Worm (Caenorhabditis elegans) whole organism, young adult: ENCODE results near the gene T26C11.8.

Source experiments
- B0261.1 ChIP-seq: sonication (generic microtip); optimal IDR thresholded peaks from 2 replicates; lab custom pipeline; 2016; ENCODE audit warnings: mild to moderate bottlenecking, missing genetic modification characterization, moderate library complexity, missing compliant biosample characterization
- F10E7.11 ChIP-seq: sonication (generic microtip); optimal IDR thresholded peaks from 2 replicates; lab custom pipeline; 2017; ENCODE audit warnings: mild to moderate bottlenecking, missing genetic modification characterization, moderate library complexity, missing compliant biosample characterization
- F22D6.2 ChIP-seq: sonication (generic microtip); optimal IDR thresholded peaks from 2 replicates; lab custom pipeline; 2016; ENCODE audit warnings: mild to moderate bottlenecking, missing genetic modification characterization, missing compliant biosample characterization
- F23B12.7 ChIP-seq: sonication (generic microtip); optimal IDR thresholded peaks from 2 replicates; lab custom pipeline; 2017; ENCODE audit warnings: missing genetic modification characterization, mild to moderate bottlenecking, missing compliant biosample characterization, antibody characterized with exemption, moderate library complexity; ENCODE audit not compliant: insufficient read depth
- F33H1.4 ChIP-seq: fragments of 200-800 bp; sonication (Bioruptor generic); IDR thresholded peaks from 2 replicates; pipeline ENCODE4 v1.3.6; 2022; ENCODE audit warnings: missing genetic modification reagents, missing genetic modification characterization, missing compliant biosample characterization
- F49E8.2 ChIP-seq: sonication (generic microtip); optimal IDR thresholded peaks from 3 replicates; lab custom pipeline; 2017; ENCODE audit warnings: missing genetic modification characterization, mild to moderate bottlenecking, missing compliant biosample characterization, antibody characterized with exemption, moderate library complexity; ENCODE audit not compliant: insufficient read depth
- F57A8.1 ChIP-seq: fragments of 200-800 bp; sonication (Bioruptor generic); optimal IDR thresholded peaks from 2 replicates; lab custom pipeline; 2018; ENCODE audit warnings: mild to moderate bottlenecking, missing genetic modification characterization, moderate library complexity, missing compliant biosample characterization
- Y67H2A.10 ChIP-seq: fragments of 200-800 bp; sonication (Bioruptor generic); conservative IDR thresholded peaks from 2 replicates; pipeline ENCODE4 v1.3.6; 2022; ENCODE audit warnings: missing genetic modification reagents, missing genetic modification characterization, missing compliant biosample characterization
- ZK185.1 ChIP-seq: sonication (generic microtip); optimal IDR thresholded peaks from 2 replicates; lab custom pipeline; 2016; ENCODE audit warnings: mild to moderate bottlenecking, missing genetic modification characterization, missing compliant biosample characterization; ENCODE audit not compliant: poor library complexity, severe bottlenecking
- ama-1 ChIP-seq, 3 experiments: fragments of 150-350 bp in 1 of 3; sonication (generic microtip) in 2 of 3; optimal IDR thresholded peaks; 2 replicates each; lab custom pipeline; 2014 to 2018; ENCODE audit warnings: missing biosample characterization in 2 of 3, missing genetic modification characterization in 2 of 3, missing genetic modification reagents in 2 of 3
- aptf-2 ChIP-seq: fragments of 200-800 bp; sonication (Bioruptor generic); conservative IDR thresholded peaks from 2 replicates; pipeline ENCODE4 v1.3.6; 2022; ENCODE audit warnings: missing genetic modification reagents, missing genetic modification characterization, missing compliant biosample characterization
- aptf-3 ChIP-seq: fragments of 200-800 bp; sonication (Bioruptor generic); IDR thresholded peaks from 2 replicates; pipeline ENCODE4 v1.3.6; 2022; ENCODE audit warnings: missing genetic modification characterization, missing compliant biosample characterization
- athp-1 ChIP-seq: sonication (generic microtip); optimal IDR thresholded peaks from 2 replicates; lab custom pipeline; 2017; ENCODE audit warnings: mild to moderate bottlenecking, missing genetic modification characterization, missing compliant biosample characterization
- attf-6 ChIP-seq: fragments of 200-800 bp; sonication (Bioruptor generic); IDR thresholded peaks from 2 replicates; pipeline ENCODE4 v1.3.6; 2022; ENCODE audit warnings: missing genetic modification reagents, missing genetic modification characterization, missing compliant biosample characterization
- cebp-1 ChIP-seq, 2 experiments: fragments of 200-800 bp in 1 of 2; sonication (Bioruptor generic) in 1 of 2; sonication (generic microtip) in 1 of 2; IDR thresholded peaks in 1 of 2; optimal IDR thresholded peaks in 1 of 2; 2 replicates each; pipeline versions ENCODE4 v1.3.6 to Lab custom; 2017 to 2022; ENCODE audit warnings: missing compliant biosample characterization in 2 of 2, missing genetic modification characterization in 2 of 2, mild to moderate bottlenecking in 1 of 2, missing genetic modification reagents in 1 of 2, moderate library complexity in 1 of 2
- cebp-2 ChIP-seq: fragments of 200-800 bp; sonication (Bioruptor generic); IDR thresholded peaks from 2 replicates; pipeline ENCODE4 v1.3.6; 2022; ENCODE audit warnings: missing genetic modification characterization, missing compliant biosample characterization
- ceh-100 ChIP-seq: fragments of 200-800 bp; sonication (Bioruptor generic); IDR thresholded peaks from 2 replicates; pipeline ENCODE4 v1.3.6; 2022; ENCODE audit warnings: missing genetic modification reagents, missing genetic modification characterization, missing compliant biosample characterization
- ceh-40 ChIP-seq: fragments of 200-800 bp; sonication (Bioruptor generic); IDR thresholded peaks from 2 replicates; pipeline ENCODE4 v1.3.6; 2022; ENCODE audit warnings: missing genetic modification characterization, missing compliant biosample characterization
- ceh-58 ChIP-seq: fragments of 200-800 bp; sonication (Bioruptor generic); IDR thresholded peaks from 2 replicates; pipeline ENCODE4 v1.3.6; 2022; ENCODE audit warnings: missing genetic modification characterization, missing compliant biosample characterization
- ceh-79 ChIP-seq: sonication (generic microtip); optimal IDR thresholded peaks from 2 replicates; lab custom pipeline; 2017; ENCODE audit warnings: mild to moderate bottlenecking, missing genetic modification characterization, missing compliant biosample characterization
- die-1 ChIP-seq: sonication (generic microtip); optimal IDR thresholded peaks from 2 replicates; lab custom pipeline; 2016; ENCODE audit warnings: missing genotype, mild to moderate bottlenecking, missing genetic modification characterization, missing compliant biosample characterization
- egrh-3 ChIP-seq: fragments of 200-800 bp; sonication (Bioruptor generic); IDR thresholded peaks from 2 replicates; pipeline ENCODE4 v1.3.6; 2022; ENCODE audit warnings: missing genetic modification reagents, missing genetic modification characterization, missing compliant biosample characterization
- hlh-26 ChIP-seq: fragments of 200-800 bp; sonication (Bioruptor generic); conservative IDR thresholded peaks from 2 replicates; pipeline ENCODE4 v1.3.6; 2022; ENCODE audit warnings: missing genetic modification reagents, missing genetic modification characterization, missing compliant biosample characterization
- hsf-1 ChIP-seq: fragments of 200-800 bp; sonication (Bioruptor generic); IDR thresholded peaks from 2 replicates; pipeline ENCODE4 v1.3.6; 2022; ENCODE audit warnings: missing genetic modification reagents, missing genetic modification characterization, missing compliant biosample characterization
- let-526 ChIP-seq: fragments of 200-800 bp; sonication (Bioruptor generic); IDR thresholded peaks from 2 replicates; pipeline ENCODE4 v1.3.6; 2022; ENCODE audit warnings: missing genetic modification reagents, missing genetic modification characterization, missing compliant biosample characterization
- let-607 ChIP-seq, 2 experiments: fragments of 200-800 bp in 1 of 2; sonication (Bioruptor generic) in 1 of 2; sonication (generic microtip) in 1 of 2; optimal IDR thresholded peaks; 2 replicates each; lab custom pipeline; 2016 to 2018; ENCODE audit warnings: mild to moderate bottlenecking in 2 of 2, missing compliant biosample characterization in 2 of 2, missing genetic modification characterization in 2 of 2, moderate library complexity in 2 of 2, missing genotype in 1 of 2
- lin-26 ChIP-seq: fragments of 200-800 bp; sonication (Bioruptor generic); IDR thresholded peaks from 2 replicates; pipeline ENCODE4 v1.3.6; 2022; ENCODE audit warnings: missing genetic modification reagents, missing genetic modification characterization, missing compliant biosample characterization
- lir-1 ChIP-seq: fragments of 200-800 bp; sonication (Bioruptor generic); conservative IDR thresholded peaks from 2 replicates; pipeline ENCODE4 v1.3.6; 2022; ENCODE audit warnings: missing genetic modification reagents, missing genetic modification characterization, missing compliant biosample characterization
- lsl-1 ChIP-seq: fragments of 200-800 bp; sonication (Bioruptor generic); optimal IDR thresholded peaks from 2 replicates; lab custom pipeline; 2018; ENCODE audit warnings: mild to moderate bottlenecking, missing genetic modification characterization, moderate library complexity, missing compliant biosample characterization
- lsy-27 ChIP-seq: sonication (generic microtip); optimal IDR thresholded peaks from 2 replicates; lab custom pipeline; 2017; ENCODE audit warnings: missing genetic modification characterization, mild to moderate bottlenecking, missing compliant biosample characterization, antibody characterized with exemption, missing genotype, borderline replicate concordance; ENCODE audit not compliant: insufficient read depth
- madf-10 ChIP-seq: sonication (generic microtip); optimal IDR thresholded peaks from 2 replicates; lab custom pipeline; 2016; ENCODE audit warnings: mild to moderate bottlenecking, missing genetic modification characterization, missing compliant biosample characterization
- mcd-1 ChIP-seq: fragments of 200-800 bp; sonication (Bioruptor generic); IDR thresholded peaks from 2 replicates; pipeline ENCODE4 v1.3.6; 2022; ENCODE audit warnings: missing genetic modification reagents, missing genetic modification characterization, missing compliant biosample characterization
- mel-28 ChIP-seq: sonication (generic microtip); optimal IDR thresholded peaks from 2 replicates; lab custom pipeline; 2016; ENCODE audit warnings: borderline replicate concordance, mild to moderate bottlenecking, missing genetic modification characterization, missing compliant biosample characterization
- mxl-1 ChIP-seq: sonication (generic microtip); optimal IDR thresholded peaks from 2 replicates; lab custom pipeline; 2016; ENCODE audit warnings: missing genetic modification characterization, missing compliant biosample characterization
- nfya-1 ChIP-seq: sonication (generic microtip); optimal IDR thresholded peaks from 2 replicates; lab custom pipeline; 2017; ENCODE audit warnings: antibody characterized with exemption, missing compliant biosample characterization, missing genetic modification characterization, borderline replicate concordance; ENCODE audit not compliant: insufficient read depth
- nhr-27 ChIP-seq: fragments of 200-800 bp; sonication (Bioruptor generic); optimal IDR thresholded peaks from 2 replicates; lab custom pipeline; 2018; ENCODE audit warnings: mild to moderate bottlenecking, missing genetic modification characterization, moderate library complexity, missing compliant biosample characterization
- nhr-90 ChIP-seq: sonication (generic microtip); optimal IDR thresholded peaks from 2 replicates; lab custom pipeline; 2016; ENCODE audit warnings: missing genotype, mild to moderate bottlenecking, missing genetic modification characterization, missing compliant biosample characterization
- pbrm-1 ChIP-seq: fragments of 200-800 bp; sonication (Bioruptor generic); IDR thresholded peaks from 2 replicates; pipeline ENCODE4 v1.3.6; 2022; ENCODE audit warnings: missing genetic modification reagents, missing genetic modification characterization, missing compliant biosample characterization
- rcor-1 ChIP-seq: fragments of 200-800 bp; sonication (Bioruptor generic); IDR thresholded peaks from 2 replicates; pipeline ENCODE4 v1.3.6; 2022; ENCODE audit warnings: missing genetic modification reagents, missing genetic modification characterization, missing compliant biosample characterization
- snpc-1.3 ChIP-seq: sonication (generic microtip); optimal IDR thresholded peaks from 2 replicates; lab custom pipeline; 2017; ENCODE audit warnings: missing genetic modification characterization, mild to moderate bottlenecking, missing compliant biosample characterization, antibody characterized with exemption, moderate library complexity, missing genotype, missing genetic modification reagents; ENCODE audit not compliant: insufficient read depth
- tbp1 ChIP-seq: fragments of 200-800 bp; sonication (Bioruptor generic); optimal IDR thresholded peaks from 2 replicates; lab custom pipeline; 2018; ENCODE audit warnings: mild to moderate bottlenecking, missing genetic modification characterization, missing compliant biosample characterization
- zfh-2 ChIP-seq: fragments of 200-800 bp; sonication (Bioruptor generic); conservative IDR thresholded peaks from 2 replicates; pipeline ENCODE4 v1.3.6; 2022; ENCODE audit warnings: missing genetic modification reagents, missing genetic modification characterization, missing compliant biosample characterization
- zim-3 ChIP-seq: sonication (generic microtip); optimal IDR thresholded peaks from 2 replicates; lab custom pipeline; 2017; ENCODE audit warnings: mild to moderate bottlenecking, missing genetic modification characterization, moderate library complexity, missing compliant biosample characterization
- ztf-18 ChIP-seq: sonication (generic microtip); optimal IDR thresholded peaks from 2 replicates; lab custom pipeline; 2016; ENCODE audit warnings: missing genotype, mild to moderate bottlenecking, missing genetic modification characterization, missing compliant biosample characterization
- ztf-28 ChIP-seq: fragments of 200-800 bp; sonication (Bioruptor generic); IDR thresholded peaks from 2 replicates; pipeline ENCODE4 v1.3.6; 2022; ENCODE audit warnings: missing genetic modification reagents, missing genetic modification characterization, missing compliant biosample characterization

Gene T26C11.8

ce11 chrX:1858616-1859015 lies 1.9 kb upstream of the T26C11.8 start (continued):
- TF ChIP-seq cebp-2 (GFP tag; lab: Robert Waterston, UW) (0 out of 2 replicates have a peak, but pooled peaks have one; percentile 55), snpc-1.3 (tag; lab: Kevin White, UChicago) (peak; percentile 24), rcor-1 (GFP tag; lab: Robert Waterston, UW) (peak; percentile 84), ceh-79 (tag; lab: Kevin White, UChicago) (no peak), ztf-28 (GFP tag; lab: Robert Waterston, UW) (0 out of 2 replicates have a peak, but pooled peaks have one; percentile 30), zfh-2 (GFP tag; lab: Robert Waterston, UW) (peak; percentile 82), attf-6 (GFP tag; lab: Robert Waterston, UW) (no peak), let-607 (tag; optimal IDR thresholded peaks at IDR 0.05; lab: Kevin White, UChicago) (peak in 1 of 2 experiments; percentile 50), tbp1 (GFP tag; lab: Kevin White, UChicago) (peak; percentile 95), Y67H2A.10 (no peak), ztf-18 (tag; lab: Kevin White, UChicago) (peak; percentile 53), F57A8.1 (no peak), zim-3 (tag; lab: Kevin White, UChicago) (no peak), lin-26 (peak; percentile 82; the same call in 1 of the 2 replicates), die-1 (peak; percentile 75), madf-10 (tag; lab: Kevin White, UChicago) (peak; percentile 66), egrh-3 (peak; percentile 69), aptf-2 (GFP tag; lab: Robert Waterston, UW) (0 out of 2 replicates have a peak, but pooled peaks have one; percentile 27), lsy-27 (no peak), ceh-40 (GFP tag; lab: Robert Waterston, UW) (0 out of 2 replicates have a peak, but pooled peaks have one; percentile 12), ama-1 (optimal IDR thresholded peaks at IDR 0.05; lab: Kevin White, UChicago) (no peak), ama-1 (GFP tag; optimal IDR thresholded peaks at IDR 0.05; lab: Kevin White, UChicago) (peak in 1 of 2 experiments; percentile 82), cebp-1 (GFP tag; IDR thresholded peaks at IDR 0.05; lab: Robert Waterston, UW) (0 out of 2 replicates have a peak, but pooled peaks have one; percentile 43), cebp-1 (tag; optimal IDR thresholded peaks at IDR 0.05; lab: Kevin White, UChicago) (no peak), F10E7.11 (no peak), mcd-1 (GFP tag; lab: Robert Waterston, UW) (peak; percentile 60), hsf-1 (peak; percentile 44; the same call in 1 of the 2 replicates), ZK185.1 (tag; lab: Kevin White, UChicago) (no peak), hlh-26 (GFP tag; lab: Robert Waterston, UW) (no peak), ceh-100 (GFP tag; lab: Robert Waterston, UW) (peak; percentile 23; the same call in 1 of the 2 replicates), athp-1 (tag; lab: Kevin White, UChicago) (no peak), let-526 (GFP tag; lab: Robert Waterston, UW) (0 out of 2 replicates have a peak, but pooled peaks have one; percentile 42), aptf-3 (GFP tag; lab: Robert Waterston, UW) (no peak), B0261.1 (tag; lab: Kevin White, UChicago) (peak; percentile 94), ceh-58 (GFP tag; lab: Robert Waterston, UW) (0 out of 2 replicates have a peak, but pooled peaks have one; percentile 63), pbrm-1 (peak; percentile 82), nfya-1 (tag; lab: Kevin White, UChicago) (no peak), F23B12.7 (tag; lab: Kevin White, UChicago) (no peak), nhr-27 (tag; lab: Kevin White, UChicago) (no peak), F22D6.2 (no peak), lir-1 (GFP tag; lab: Robert Waterston, UW) (peak; percentile 41; the same call in 1 of the 2 replicates), F49E8.2 (tag; lab: Kevin White, UChicago) (no peak), nhr-90 (tag; lab: Kevin White, UChicago) (peak; percentile 81), lsl-1 (GFP tag; lab: Kevin White, UChicago) (no peak), mel-28 (tag; lab: Kevin White, UChicago) (peak; percentile 53), mxl-1 (tag; lab: Kevin White, UChicago) (peak; percentile 67), F33H1.4 (GFP tag; lab: Robert Waterston, UW) (no peak)
